Fruit fly (Drosophila melanogaster) whole organism, embryonic: ENCODE measurements around the gene Ac76E.

ENCODE experiments used
- Bdp1 ChIP-seq: fragments of 200-800 bp; sonication (Bioruptor generic); optimal IDR thresholded peaks from 3 replicates; lab custom pipeline; 2016; ENCODE audit warnings: missing biosample characterization, missing genetic modification characterization
- C15 ChIP-seq: fragments of 200-800 bp; sonication (Bioruptor generic); IDR thresholded peaks from 3 replicates; pipeline ENCODE4 v1.3.6; 2022; ENCODE audit warnings: missing biosample characterization, missing genetic modification characterization
- CG10209 ChIP-seq: fragments of 200-800 bp; sonication (Bioruptor generic); optimal IDR thresholded peaks from 3 replicates; lab custom pipeline; 2017; ENCODE audit warnings: missing biosample characterization, mild to moderate bottlenecking, missing genetic modification characterization, missing genetic modification reagents
- CG11504 ChIP-seq: fragments of 200-800 bp; sonication (Bioruptor generic); optimal IDR thresholded peaks from 3 replicates; lab custom pipeline; 2019; ENCODE audit warnings: missing biosample characterization, mild to moderate bottlenecking, missing genetic modification characterization, moderate library complexity
- CG11696 ChIP-seq: fragments of 200-800 bp; sonication (Bioruptor generic); IDR thresholded peaks from 2 replicates; pipeline ENCODE4 v1.3.6; 2022; ENCODE audit warnings: missing biosample characterization, missing genetic modification characterization
- CG1233 ChIP-seq: fragments of 200-800 bp; sonication (Bioruptor generic); optimal IDR thresholded peaks from 4 replicates; lab custom pipeline; 2018; ENCODE audit warnings: missing biosample characterization, mild to moderate bottlenecking, missing genetic modification characterization
- CG12659 ChIP-seq: fragments of 200-800 bp; sonication (Bioruptor generic); optimal IDR thresholded peaks from 3 replicates; lab custom pipeline; 2017; ENCODE audit warnings: mild to moderate bottlenecking, missing biosample characterization, missing genetic modification reagents, missing genetic modification characterization
- CG17568 ChIP-seq: fragments of 200-800 bp; sonication (Bioruptor generic); optimal IDR thresholded peaks from 2 replicates; lab custom pipeline; 2018; ENCODE audit warnings: missing biosample characterization, mild to moderate bottlenecking, missing genetic modification characterization, moderate library complexity
- CG1792 ChIP-seq: fragments of 200-800 bp; sonication (Bioruptor generic); optimal IDR thresholded peaks from 2 replicates; lab custom pipeline; 2016; ENCODE audit warnings: missing biosample characterization, missing genetic modification characterization
- CG32532 ChIP-seq: fragments of 200-800 bp; sonication (Bioruptor generic); IDR thresholded peaks from 2 replicates; pipeline ENCODE4 v1.3.6; 2022; ENCODE audit warnings: missing biosample characterization, missing genetic modification characterization
- CG3281 ChIP-seq: fragments of 200-800 bp; sonication (Bioruptor generic); optimal IDR thresholded peaks from 3 replicates; lab custom pipeline; 2017; ENCODE audit warnings: missing biosample characterization, mild to moderate bottlenecking, missing genetic modification characterization
- CG33557 ChIP-seq: fragments of 200-800 bp; sonication (Bioruptor generic); optimal IDR thresholded peaks from 2 replicates; lab custom pipeline; 2019; ENCODE audit warnings: missing biosample characterization, mild to moderate bottlenecking, missing genetic modification characterization, moderate library complexity
- CG7372 ChIP-seq: fragments of 200-800 bp; sonication (Bioruptor generic); IDR thresholded peaks from 2 replicates; pipeline ENCODE4 v1.3.6; 2022; ENCODE audit warnings: missing biosample characterization, missing genetic modification characterization
- CG7786 ChIP-seq: fragments of 200-800 bp; sonication (Bioruptor generic); optimal IDR thresholded peaks from 2 replicates; lab custom pipeline; 2016; ENCODE audit warnings: missing biosample characterization, missing genetic modification characterization
- CG7987 ChIP-seq: fragments of 200-800 bp; sonication (Bioruptor generic); optimal IDR thresholded peaks from 2 replicates; lab custom pipeline; 2018; ENCODE audit warnings: missing biosample characterization, mild to moderate bottlenecking, missing genetic modification characterization, moderate library complexity
- CG8478 ChIP-seq: fragments of >200 bp; optimal IDR thresholded peaks from 2 replicates; lab custom pipeline; 2018
- CG8924 ChIP-seq: fragments of 200-800 bp; optimal IDR thresholded peaks from 3 replicates; lab custom pipeline; 2019; ENCODE audit warnings: missing biosample characterization, mild to moderate bottlenecking, missing genetic modification characterization, moderate library complexity
- CG9609 ChIP-seq: fragments of 200-800 bp; sonication (Bioruptor generic); optimal IDR thresholded peaks from 3 replicates; lab custom pipeline; 2016; ENCODE audit warnings: missing biosample characterization, missing genetic modification characterization
- Drgx ChIP-seq: fragments of 200-800 bp; sonication (Bioruptor generic); IDR thresholded peaks from 2 replicates; pipeline ENCODE4 v1.3.6; 2022; ENCODE audit warnings: missing biosample characterization, missing genetic modification characterization
- Hmr ChIP-seq: fragments of 200-800 bp; sonication (Bioruptor generic); optimal IDR thresholded peaks from 3 replicates; lab custom pipeline; 2017; ENCODE audit warnings: mild to moderate bottlenecking, missing biosample characterization, missing genetic modification reagents, missing genetic modification characterization
- NC2β ChIP-seq: fragments of 200-800 bp; sonication (Bioruptor generic); optimal IDR thresholded peaks from 2 replicates; lab custom pipeline; 2016; ENCODE audit warnings: missing biosample characterization, missing genetic modification characterization
- NK7.1 ChIP-seq: fragments of 200-800 bp; sonication (Bioruptor generic); optimal IDR thresholded peaks from 3 replicates; lab custom pipeline; 2016; ENCODE audit warnings: missing biosample characterization, missing genetic modification characterization
- Neu2 ChIP-seq: fragments of 200-800 bp; sonication (Bioruptor generic); optimal IDR thresholded peaks from 3 replicates; lab custom pipeline; 2016; ENCODE audit warnings: missing biosample characterization, missing genetic modification characterization, borderline replicate concordance
- Oli ChIP-seq: fragments of 200-800 bp; sonication (Bioruptor generic); optimal IDR thresholded peaks from 2 replicates; lab custom pipeline; 2018; ENCODE audit warnings: missing biosample characterization, mild to moderate bottlenecking, missing genetic modification characterization, moderate library complexity
- Optix ChIP-seq: fragments of 200-800 bp; sonication (Bioruptor generic); IDR thresholded peaks from 3 replicates; pipeline ENCODE4 v1.3.6; 2022; ENCODE audit warnings: missing biosample characterization, missing genetic modification characterization
- Ravus ChIP-seq: fragments of 200-800 bp; sonication (Bioruptor generic); IDR thresholded peaks from 2 replicates; pipeline ENCODE4 v1.3.6; 2022; ENCODE audit warnings: missing biosample characterization, missing genetic modification characterization
- Scr ChIP-seq: fragments of 200-800 bp; sonication (Bioruptor generic); IDR thresholded peaks from 2 replicates; pipeline ENCODE4 v1.3.6; 2022; ENCODE audit warnings: missing biosample characterization, missing genetic modification characterization; ENCODE audit not compliant: partially characterized antibody
- Sin3A ChIP-seq: fragments of >200 bp; optimal IDR thresholded peaks from 2 replicates; lab custom pipeline; 2018
- Six4 ChIP-seq: fragments of 200-800 bp; sonication (Bioruptor generic); optimal IDR thresholded peaks from 2 replicates; lab custom pipeline; 2016; ENCODE audit warnings: missing biosample characterization, missing genetic modification characterization
- az2 ChIP-seq: fragments of 200-800 bp; sonication (Bioruptor generic); optimal IDR thresholded peaks from 3 replicates; lab custom pipeline; 2016; ENCODE audit warnings: missing biosample characterization, missing genetic modification characterization
- bigmax ChIP-seq: fragments of 200-800 bp; sonication (Bioruptor generic); optimal IDR thresholded peaks from 2 replicates; lab custom pipeline; 2018; ENCODE audit warnings: missing biosample characterization, mild to moderate bottlenecking, missing genetic modification characterization
- cas ChIP-seq: fragments of 200-800 bp; sonication (Bioruptor generic); IDR thresholded peaks from 2 replicates; pipeline ENCODE4 v1.3.6; 2022; ENCODE audit warnings: missing biosample characterization, missing genetic modification characterization
- cato ChIP-seq: fragments of 200-800 bp; sonication (Bioruptor generic); optimal IDR thresholded peaks from 2 replicates; lab custom pipeline; 2016; ENCODE audit warnings: missing biosample characterization, missing genetic modification characterization, borderline replicate concordance
- chinmo ChIP-seq: fragments of 200-800 bp; sonication (Bioruptor generic); IDR thresholded peaks from 4 replicates; pipeline ENCODE4 v1.3.6; 2022; ENCODE audit warnings: missing biosample characterization, missing genetic modification characterization; ENCODE audit not compliant: partially characterized antibody
- crol ChIP-seq: fragments of 200-800 bp; sonication (Bioruptor generic); IDR thresholded peaks from 2 replicates; pipeline ENCODE4 v1.3.6; 2022; ENCODE audit warnings: missing biosample characterization, missing genetic modification characterization
- eve ChIP-seq, 2 experiments: fragments of >200 bp; optimal IDR thresholded peaks; 2 replicates each; lab custom pipeline; 2017; ENCODE audit warnings: missing biosample characterization in 2 of 2, missing genetic modification characterization in 2 of 2
- gem ChIP-seq: fragments of 200-800 bp; sonication (Bioruptor generic); optimal IDR thresholded peaks from 2 replicates; lab custom pipeline; 2019; ENCODE audit warnings: missing biosample characterization, mild to moderate bottlenecking, missing genetic modification characterization, moderate library complexity
- lmd ChIP-seq: fragments of 200-800 bp; sonication (Bioruptor generic); IDR thresholded peaks from 2 replicates; pipeline ENCODE4 v1.3.6; 2022; ENCODE audit warnings: missing biosample characterization, missing genetic modification characterization
- luna ChIP-seq: fragments of 200-800 bp; sonication (Bioruptor generic); optimal IDR thresholded peaks from 2 replicates; lab custom pipeline; 2016; ENCODE audit warnings: missing biosample characterization, missing genetic modification characterization
- nau ChIP-seq: fragments of 200-800 bp; sonication (Bioruptor generic); optimal IDR thresholded peaks from 3 replicates; lab custom pipeline; 2017; ENCODE audit warnings: missing biosample characterization, mild to moderate bottlenecking, missing genetic modification characterization, missing genetic modification reagents
- pb ChIP-seq: fragments of 200-800 bp; sonication (Bioruptor generic); optimal IDR thresholded peaks from 3 replicates; lab custom pipeline; 2016; ENCODE audit warnings: missing biosample characterization, missing genetic modification characterization
- phol ChIP-seq: fragments of 200-800 bp; sonication (Bioruptor generic); optimal IDR thresholded peaks from 3 replicates; lab custom pipeline; 2018; ENCODE audit warnings: missing biosample characterization, mild to moderate bottlenecking, missing genetic modification characterization, moderate library complexity
- pnt ChIP-seq: fragments of 200-800 bp; sonication (Bioruptor generic); optimal IDR thresholded peaks from 3 replicates; lab custom pipeline; 2016; ENCODE audit warnings: missing biosample characterization, missing genetic modification characterization
- ro ChIP-seq: fragments of 200-800 bp; sonication (Bioruptor generic); IDR thresholded peaks from 2 replicates; pipeline ENCODE4 v1.3.6; 2022; ENCODE audit warnings: missing biosample characterization, missing genetic modification characterization
- row ChIP-seq: fragments of 200-800 bp; sonication (Bioruptor generic); IDR thresholded peaks from 3 replicates; pipeline ENCODE4 v1.3.6; 2022; ENCODE audit warnings: missing biosample characterization, missing genetic modification characterization
- sc ChIP-seq, 3 experiments: fragments of >200 bp in 2 of 3; fragments of 200-800 bp in 1 of 3; sonication (Bioruptor generic) in 1 of 3; optimal IDR thresholded peaks; 2 replicates in 2 of 3; 3 replicates in 1 of 3; lab custom pipeline; 2017; ENCODE audit warnings: mild to moderate bottlenecking in 1 of 3, missing biosample characterization in 1 of 3, missing genetic modification characterization in 1 of 3, missing genetic modification reagents in 1 of 3
- sim ChIP-seq: fragments of 200-800 bp; sonication (Bioruptor generic); IDR thresholded peaks from 2 replicates; pipeline ENCODE4 v1.3.6; 2022; ENCODE audit warnings: missing biosample characterization, missing genetic modification characterization
- stc ChIP-seq: fragments of 200-800 bp; sonication (Bioruptor generic); IDR thresholded peaks from 2 replicates; pipeline ENCODE4 v1.3.6; 2022; ENCODE audit warnings: missing biosample characterization, missing genetic modification characterization
- tgo ChIP-seq: fragments of 200-800 bp; sonication (Bioruptor generic); IDR thresholded peaks from 3 replicates; pipeline ENCODE4 v1.3.6; 2022; ENCODE audit warnings: missing biosample characterization, missing genetic modification characterization
- unc-4 ChIP-seq: fragments of 200-800 bp; sonication (Bioruptor generic); IDR thresholded peaks from 2 replicates; pipeline ENCODE4 v1.3.6; 2022; ENCODE audit warnings: missing biosample characterization, missing genetic modification characterization; ENCODE audit not compliant: partially characterized antibody

Gene Ac76E

DNA sequence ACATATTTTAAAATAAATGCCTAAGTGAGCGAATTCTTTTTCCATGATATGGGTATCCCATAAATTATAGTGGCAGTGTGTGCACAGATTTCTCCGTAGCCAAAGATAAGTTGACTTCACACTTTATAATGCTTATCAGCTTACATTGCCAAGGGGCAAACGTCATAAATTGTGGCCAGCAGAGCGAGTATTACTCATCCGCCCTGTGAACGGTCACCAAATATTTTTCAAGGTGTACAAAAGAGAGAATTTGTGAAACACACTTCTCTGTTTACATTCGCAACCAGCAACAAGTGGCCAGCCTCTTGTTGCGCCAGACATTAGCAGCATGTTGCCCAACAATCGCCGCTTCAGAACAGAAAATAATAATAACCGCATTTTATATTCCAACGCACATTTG, 6.2 kb upstream of the Ac76E start (continued):
- TF ChIP-seq CG33557 (GFP tag; lab: Kevin White, UChicago) (no peak), row (GFP tag; lab: Robert Waterston, UW) (no peak; the same call in 2 of the 3 replicates), CG7987 (GFP tag; lab: Kevin White, UChicago) (peak; percentile 39), Oli (tag; lab: Kevin White, UChicago) (peak; percentile 1), nau (GFP tag; lab: Kevin White, UChicago) (peak; percentile 55)
- TF ChIP-seq, all 482 proteins: peak for 155

DNA sequence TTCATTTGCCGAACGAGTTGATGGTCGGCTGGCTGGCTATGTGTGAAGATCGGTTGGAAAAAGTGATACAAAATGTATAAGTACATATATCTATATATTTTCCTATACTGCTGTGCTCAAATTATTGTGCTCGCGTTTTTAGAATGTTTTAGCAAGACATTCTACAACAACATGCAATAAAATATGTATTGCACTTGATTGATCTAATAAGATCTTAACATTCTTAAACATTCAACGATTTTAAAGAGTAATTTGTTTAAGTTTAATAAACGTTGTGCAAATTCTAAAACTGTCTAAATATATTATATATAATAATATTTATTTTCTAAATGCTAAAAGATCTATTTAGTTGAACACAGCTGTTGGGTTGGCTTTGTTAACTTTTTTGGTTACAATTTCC, 1.3 kb downstream of the Ac76E start:
- TF ChIP-seq NK7.1 (GFP tag; lab: Kevin White, UChicago) (no peak), lmd (0 out of 2 replicates have a peak, but pooled peaks have one; percentile 11), CG10209 (GFP tag; lab: Kevin White, UChicago) (no peak), Bdp1 (GFP tag; lab: Kevin White, UChicago) (no peak), Scr (no peak), phol (tag; lab: Kevin White, UChicago) (no peak), CG7786 (GFP tag; lab: Kevin White, UChicago) (no peak), NC2β (no peak), CG7372 (GFP tag; lab: Robert Waterston, UW) (no peak), CG8478 (no peak), CG8924 (tag; lab: Kevin White, UChicago) (peak; percentile 13), ro (GFP tag; lab: Robert Waterston, UW) (no peak), pnt (GFP tag; lab: Kevin White, UChicago) (no peak), CG1792 (GFP tag; lab: Kevin White, UChicago) (no peak), CG11696 (GFP tag; lab: Robert Waterston, UW) (0 out of 2 replicates have a peak, but pooled peaks have one; percentile 33), cato (no peak), CG3281 (GFP tag; lab: Kevin White, UChicago) (peak; percentile 58), Drgx (GFP tag; lab: Robert Waterston, UW) (no peak), sc (optimal IDR thresholded peaks at IDR 0.05; lab: Kevin White, UChicago) (no peak), sc (GFP tag; optimal IDR thresholded peaks at IDR 0.05; lab: Kevin White, UChicago) (no peak), stc (GFP tag; lab: Robert Waterston, UW) (no peak), CG17568 (GFP tag; lab: Kevin White, UChicago) (no peak), az2 (GFP tag; lab: Kevin White, UChicago) (no peak), Oli (tag; lab: Kevin White, UChicago) (peak; percentile 17), Ravus (GFP tag; lab: Robert Waterston, UW) (no peak), Sin3A (lab: Kevin White, UChicago) (no peak), gem (tag; lab: Kevin White, UChicago) (peak; percentile 50), sim (GFP tag; lab: Robert Waterston, UW) (no peak), Hmr (GFP tag; lab: Kevin White, UChicago) (peak; percentile 5), CG1233 (no peak), CG9609 (GFP tag; lab: Kevin White, UChicago) (no peak), eve (GFP tag; optimal IDR thresholded peaks at IDR 0.05; lab: Kevin White, UChicago) (no peak), cas (GFP tag; lab: Robert Waterston, UW) (no peak), Neu2 (GFP tag; lab: Kevin White, UChicago) (no peak), Optix (no peak), bigmax (GFP tag; lab: Kevin White, UChicago) (no peak), CG11504 (tag; lab: Kevin White, UChicago) (peak; percentile 29), unc-4 (no peak), tgo (GFP tag; lab: Robert Waterston, UW) (no peak), CG12659 (GFP tag; lab: Kevin White, UChicago) (no peak), C15 (GFP tag; lab: Robert Waterston, UW) (no peak), chinmo (GFP tag; lab: Robert Waterston, UW) (no peak), pb (GFP tag; lab: Kevin White, UChicago) (no peak), Six4 (GFP tag; lab: Kevin White, UChicago) (no peak), crol (GFP tag; lab: Robert Waterston, UW) (no peak), luna (GFP tag; lab: Kevin White, UChicago) (no peak), CG32532 (GFP tag; lab: Robert Waterston, UW) (peak; percentile 57; the same call in 1 of the 2 replicates)
